Worm (Caenorhabditis elegans) whole organism, late embryonic: ENCODE data around the gene Y38H8A.7.

Source experiments
- T23F11.4 ChIP-seq: fragments of 200-800 bp; sonication (Bioruptor generic); optimal IDR thresholded peaks from 2 replicates; lab custom pipeline; 2018; ENCODE audit warnings: mild to moderate bottlenecking, missing genetic modification characterization, missing compliant biosample characterization
- ceh-34 ChIP-seq: sonication (generic microtip); optimal IDR thresholded peaks from 2 replicates; lab custom pipeline; 2016; ENCODE audit warnings: mild to moderate bottlenecking, missing genetic modification characterization, missing compliant biosample characterization
- nfya-1 ChIP-seq: sonication (generic microtip); optimal IDR thresholded peaks from 2 replicates; lab custom pipeline; 2017; ENCODE audit warnings: missing genetic modification characterization, mild to moderate bottlenecking, missing compliant biosample characterization, antibody characterized with exemption, moderate library complexity
- pqm-1 ChIP-seq: sonication (generic microtip); optimal IDR thresholded peaks from 2 replicates; lab custom pipeline; 2016; ENCODE audit warnings: missing genetic modification characterization, missing compliant biosample characterization
- unc-55 ChIP-seq: sonication (generic microtip); optimal IDR thresholded peaks from 2 replicates; lab custom pipeline; 2017; ENCODE audit warnings: missing biosample characterization, missing genetic modification reagents, missing genetic modification characterization

DNA sequence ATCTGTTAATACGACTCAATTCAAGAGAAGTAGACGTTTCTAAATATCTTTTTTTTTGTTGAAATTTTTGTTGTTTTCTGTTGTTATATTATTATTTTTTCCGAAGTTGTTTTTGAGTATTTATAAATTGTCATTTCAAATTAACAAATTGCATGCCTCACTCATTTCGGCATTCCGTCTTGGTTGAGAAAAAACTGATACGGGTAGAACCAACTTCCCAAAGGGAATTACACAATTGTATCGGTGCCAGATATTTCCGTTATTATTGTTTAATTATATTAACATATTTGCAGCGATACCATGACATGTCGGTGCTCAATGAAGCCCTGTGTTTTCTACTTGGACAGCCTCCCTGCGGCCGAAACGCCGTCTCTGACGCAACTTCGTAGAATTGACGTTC, 26.1 kb upstream of the Y38H8A.7 start, which contains the start of gene K09B11.4:
- TF ChIP-seq pqm-1 (tag; lab: Kevin White, UChicago), result no peak
- no peak for TF ChIP-seq T23F11.4 (GFP tag; lab: Kevin White, UChicago)
- no peak for TF ChIP-seq ceh-34 (tag; lab: Kevin White, UChicago)
- no peak for TF ChIP-seq nfya-1 (tag; lab: Kevin White, UChicago)
- TF ChIP-seq unc-55 (GFP tag; lab: Kevin White, UChicago), result no peak
